Worm (Caenorhabditis elegans) whole organism, L4 larva: ENCODE data around the gene Y17G9B.11.

Experiments used
- Y48G9A.11 ChIP-seq: fragments of 200-800 bp; sonication (Bioruptor generic); IDR thresholded peaks from 2 replicates; pipeline ENCODE4 v1.3.6; 2022; ENCODE audit warnings: missing genetic modification reagents, missing genetic modification characterization, missing compliant biosample characterization
- ceh-62 ChIP-seq: sonication (generic microtip); optimal IDR thresholded peaks from 2 replicates; lab custom pipeline; 2017; ENCODE audit warnings: missing biosample characterization, missing genetic modification characterization
- jun-1 ChIP-seq: fragments of 150-350 bp; optimal IDR thresholded peaks from 2 replicates; lab custom pipeline; 2014; ENCODE audit warnings: missing biosample characterization, missing genetic modification reagents, missing genetic modification characterization
- lin-13 ChIP-seq: fragments of 150-350 bp; optimal IDR thresholded peaks from 2 replicates; lab custom pipeline; 2014; ENCODE audit warnings: missing biosample characterization, missing genetic modification reagents, missing genetic modification characterization
- lin-38 ChIP-seq: fragments of 200-800 bp; sonication (Bioruptor generic); IDR thresholded peaks from 2 replicates; pipeline ENCODE4 v1.3.6; 2022; ENCODE audit warnings: missing genetic modification reagents, missing genetic modification characterization, missing compliant biosample characterization
- lir-3 ChIP-seq: sonication (generic microtip); optimal IDR thresholded peaks from 2 replicates; lab custom pipeline; 2016; ENCODE audit warnings: mild to moderate bottlenecking, missing genetic modification characterization, missing compliant biosample characterization
- nhr-102 ChIP-seq: sonication (generic microtip); optimal IDR thresholded peaks from 2 replicates; lab custom pipeline; 2016; ENCODE audit warnings: mild to moderate bottlenecking, missing genetic modification characterization, moderate library complexity, missing compliant biosample characterization
- nhr-111 ChIP-seq: fragments of 200-800 bp; sonication (Bioruptor generic); optimal IDR thresholded peaks from 2 replicates; lab custom pipeline; 2018; ENCODE audit warnings: mild to moderate bottlenecking, missing genetic modification characterization, missing compliant biosample characterization
- snpc-1.2 ChIP-seq: fragments of 200-800 bp; sonication (Bioruptor generic); IDR thresholded peaks from 2 replicates; pipeline ENCODE4 v1.3.6; 2022; ENCODE audit warnings: missing genetic modification reagents, missing genetic modification characterization, missing compliant biosample characterization
- zfp-3 ChIP-seq: fragments of 200-800 bp; sonication (Bioruptor generic); conservative IDR thresholded peaks from 2 replicates; pipeline ENCODE4 v1.3.6; 2022; ENCODE audit warnings: missing genetic modification reagents, missing genetic modification characterization, missing compliant biosample characterization

Gene Y17G9B.11

ce11 chrIV:4802494-4802893 lies 46.1 kb downstream of the Y17G9B.11 start, which contains the start of gene dpf-7:
Gene dpf-7, minus strand, starts transcription at chrIV:4802594.
- TF ChIP-seq lin-38 (GFP tag; lab: Robert Waterston, UW) (peak; percentile 22; the same call in 1 of the 2 replicates), snpc-1.2 (no peak)

ce11 chrIV:4806486-4806885 lies 50.1 kb downstream of the Y17G9B.11 start, which contains the start of gene dpf-5:
Gene dpf-5, minus strand, starts transcription at chrIV:4806586.
- no peak for TF ChIP-seq zfp-3 (GFP tag; lab: Robert Waterston, UW)
- no peak for TF ChIP-seq lir-3 (tag; lab: Kevin White, UChicago)
- TF ChIP-seq nhr-111 (GFP tag; lab: Kevin White, UChicago) = no peak
- TF ChIP-seq ceh-62 (tag; lab: Kevin White, UChicago) = no peak
- TF ChIP-seq lin-13 (GFP tag; lab: Kevin White, UChicago) = no peak
- no peak for TF ChIP-seq nhr-102 (tag; lab: Kevin White, UChicago)
- no peak for TF ChIP-seq jun-1
- no peak for TF ChIP-seq Y48G9A.11 (GFP tag; lab: Robert Waterston, UW)
- TF ChIP-seq, all 104 proteins: peak for 0
